Worm (Caenorhabditis elegans): ENCODE measurements around the gene srg-22.

srg-22 gene

ce11 chrII:3055531-3055930, 37.7 kb downstream of the srg-22 start (continued):
- peak; percentile 49 for TF ChIP-seq rbr-2 (tag; optimal IDR thresholded peaks at IDR 0.05)
- no peak for TF ChIP-seq nhr-237 (tag; optimal IDR thresholded peaks at IDR 0.05)
- TF ChIP-seq lin-13 (GFP tag; optimal IDR thresholded peaks at IDR 0.05): peak; percentile 46
- no peak for TF ChIP-seq lir-3 (tag; optimal IDR thresholded peaks at IDR 0.05)
- TF ChIP-seq dpl-1 (GFP tag; optimal IDR thresholded peaks at IDR 0.05): no peak
- TF ChIP-seq ztf-7 (tag; optimal IDR thresholded peaks at IDR 0.05): no peak
- TF ChIP-seq cey-2 (tag; optimal IDR thresholded peaks at IDR 0.05; ENCODE audit: borderline replicate concordance, insufficient read depth): no peak
- TF ChIP-seq nhr-25 (tag; optimal IDR thresholded peaks at IDR 0.05; ENCODE audit: borderline replicate concordance, insufficient read depth): no peak
- TF ChIP-seq egl-43 (GFP tag; IDR thresholded peaks at IDR 0.05): peak; percentile 50; the same call in 1 of the 2 replicates
- TF ChIP-seq vab-7 (GFP tag; IDR thresholded peaks at IDR 0.05): no peak
- no peak for TF ChIP-seq Y75B8A.6 (GFP tag; IDR thresholded peaks at IDR 0.05)
- TF ChIP-seq ZK337.2 (GFP tag; IDR thresholded peaks at IDR 0.05): no peak
- no peak for TF ChIP-seq tra-1 (GFP tag; IDR thresholded peaks at IDR 0.05)
- peak; percentile 16 for TF ChIP-seq mes-2 (tag; optimal IDR thresholded peaks at IDR 0.05; ENCODE audit: poor library complexity, severe bottlenecking)
- no peak for TF ChIP-seq fkh-10 (GFP tag; optimal IDR thresholded peaks at IDR 0.05)
- no peak for TF ChIP-seq mxl-2 (GFP tag; conservative IDR thresholded peaks at IDR 0.05)
- no peak for TF ChIP-seq T26A8.4 (GFP tag; IDR thresholded peaks at IDR 0.05)
- no peak for TF ChIP-seq F26F4.8 (GFP tag; conservative IDR thresholded peaks at IDR 0.05)
- TF ChIP-seq hlh-30 (tag; optimal IDR thresholded peaks at IDR 0.05; ENCODE audit: insufficient read depth): peak; percentile 74
- TF ChIP-seq ZK546.5 (tag; optimal IDR thresholded peaks at IDR 0.05): no peak
- no peak for TF ChIP-seq lin-38 (GFP tag; IDR thresholded peaks at IDR 0.05)
- TF ChIP-seq daf-12 (tag; optimal IDR thresholded peaks at IDR 0.05): no peak
- no peak for TF ChIP-seq pqm-1 (tag; optimal IDR thresholded peaks at IDR 0.05)
- TF ChIP-seq daf-19 (GFP tag; conservative IDR thresholded peaks at IDR 0.05): no peak

ce11 chrII:3054622-3055021, 38.6 kb downstream of the srg-22 start:
- TF ChIP-seq set-16 (GFP tag; IDR thresholded peaks at IDR 0.05) (peak; percentile 85), dmd-6 (GFP tag; IDR thresholded peaks at IDR 0.05) (no peak), pha-4 (GFP tag; IDR thresholded peaks at IDR 0.05) (0 out of 2 replicates have a peak, but pooled peaks have one; percentile 5), pha-4 (tag; optimal IDR thresholded peaks at IDR 0.05) (no peak), fkh-10 (GFP tag; optimal IDR thresholded peaks at IDR 0.05) (no peak), mxl-2 (GFP tag; conservative IDR thresholded peaks at IDR 0.05) (no peak), saeg-2 (GFP tag; IDR thresholded peaks at IDR 0.05) (no peak), daf-16 (GFP tag; optimal IDR thresholded peaks at IDR 0.05) (no peak), daf-16 (tag; optimal IDR thresholded peaks at IDR 0.05) (peak; percentile 29), rbr-2 (tag; optimal IDR thresholded peaks at IDR 0.05) (peak; percentile 21), attf-4 (tag; optimal IDR thresholded peaks at IDR 0.05) (no peak), pqm-1 (tag; optimal IDR thresholded peaks at IDR 0.05) (no peak), dmd-9 (GFP tag; IDR thresholded peaks at IDR 0.05) (no peak), mes-2 (tag; optimal IDR thresholded peaks at IDR 0.05; ENCODE audit: poor library complexity, severe bottlenecking) (peak; percentile 30), hif-1 (tag; optimal IDR thresholded peaks at IDR 0.05) (peak in 1 of 2 experiments; percentile 17), spr-1 (tag; optimal IDR thresholded peaks at IDR 0.05) (no peak), mxl-3 (GFP tag; optimal IDR thresholded peaks at IDR 0.05) (peak; percentile 17), lin-29 (GFP tag; IDR thresholded peaks at IDR 0.05) (no peak), hmg-1.1 (GFP tag; IDR thresholded peaks at IDR 0.05) (peak; percentile 68; the same call in 1 of the 2 replicates), nhr-28 (tag; optimal IDR thresholded peaks at IDR 0.05) (peak; percentile 40), hlh-11 (tag; optimal IDR thresholded peaks at IDR 0.05) (peak; percentile 33)
